Worm (Caenorhabditis elegans) whole organism, L2 larva: ENCODE results near the gene enu-3.5.

Source experiments
- lin-39 ChIP-seq: fragments of 150-350 bp; optimal IDR thresholded peaks from 2 replicates; lab custom pipeline; 2014; ENCODE audit warnings: missing biosample characterization, missing genetic modification reagents, missing genetic modification characterization
- nhr-237 ChIP-seq: fragments of 150-350 bp; optimal IDR thresholded peaks from 2 replicates; lab custom pipeline; 2014; ENCODE audit warnings: missing biosample characterization, missing genetic modification characterization
- sma-3 ChIP-seq: sonication (generic microtip); optimal IDR thresholded peaks from 2 replicates; lab custom pipeline; 2016; ENCODE audit warnings: missing genetic modification reagents, missing genetic modification characterization, missing compliant biosample characterization
- unc-55 ChIP-seq: fragments of 150-350 bp; sonication (generic microtip); optimal IDR thresholded peaks from 3 replicates; lab custom pipeline; 2014; ENCODE audit warnings: missing biosample characterization, missing genetic modification reagents, missing genetic modification characterization

DNA sequence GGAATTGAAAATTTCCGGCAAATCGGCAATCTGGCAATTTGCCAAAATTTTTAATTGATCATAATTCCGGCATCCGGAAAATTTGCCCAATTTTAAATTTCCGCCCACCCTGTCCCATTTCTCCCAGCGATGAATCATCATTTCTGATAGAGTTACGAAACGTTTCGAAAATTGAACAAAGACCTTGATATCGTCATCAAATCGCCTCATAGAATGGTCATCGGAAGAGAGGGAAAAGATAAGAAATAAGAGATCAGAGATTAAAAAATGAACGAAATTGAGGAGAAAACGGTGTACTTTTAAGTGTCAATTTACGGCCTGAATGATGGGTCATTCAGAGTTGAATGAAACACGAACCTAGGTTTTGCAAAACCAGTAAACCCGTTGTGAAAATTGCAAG is 30.4 kb upstream of the enu-3.5 start:
- TF ChIP-seq sma-3 (GFP tag; lab: Kevin White, UChicago), result peak; percentile 2
- TF ChIP-seq nhr-237 (tag; lab: Kevin White, UChicago), result no peak
- no peak for TF ChIP-seq unc-55 (GFP tag; lab: Kevin White, UChicago)
- TF ChIP-seq lin-39 (tag; lab: Kevin White, UChicago), result no peak
